Worm (Caenorhabditis elegans) whole organism, L2 larva: ENCODE data around the gene str-138.

Source experiments
- C34F6.9 ChIP-seq: fragments of 150-350 bp; optimal IDR thresholded peaks from 2 replicates; lab custom pipeline; 2014; ENCODE audit warnings: missing biosample characterization, missing genetic modification characterization
- ceh-16 ChIP-seq: fragments of 150-350 bp; optimal IDR thresholded peaks from 2 replicates; lab custom pipeline; 2014; ENCODE audit warnings: missing biosample characterization, missing genetic modification characterization
- lin-39 ChIP-seq: fragments of 150-350 bp; optimal IDR thresholded peaks from 2 replicates; lab custom pipeline; 2014; ENCODE audit warnings: missing biosample characterization, missing genetic modification reagents, missing genetic modification characterization
- nhr-10 ChIP-seq: sonication (generic microtip); optimal IDR thresholded peaks from 2 replicates; lab custom pipeline; 2017; ENCODE audit warnings: missing biosample characterization, missing genetic modification characterization
- nhr-12 ChIP-seq: fragments of 150-350 bp; optimal IDR thresholded peaks from 2 replicates; lab custom pipeline; 2014; ENCODE audit warnings: missing biosample characterization, missing genetic modification characterization
- nhr-21 ChIP-seq: fragments of 150-350 bp; optimal IDR thresholded peaks from 2 replicates; lab custom pipeline; 2014; ENCODE audit warnings: missing biosample characterization, missing genetic modification characterization
- nhr-77 ChIP-seq: fragments of 150-350 bp; optimal IDR thresholded peaks from 2 replicates; lab custom pipeline; 2014; ENCODE audit warnings: missing biosample characterization, missing genetic modification characterization
- unc-39 ChIP-seq: fragments of 150-350 bp; optimal IDR thresholded peaks from 2 replicates; lab custom pipeline; 2014; ENCODE audit warnings: missing biosample characterization, missing genetic modification characterization
- unc-62 ChIP-seq: fragments of 150-350 bp; optimal IDR thresholded peaks from 2 replicates; lab custom pipeline; 2014; ENCODE audit warnings: missing biosample characterization, missing genetic modification reagents, missing genetic modification characterization
- zag-1 ChIP-seq: fragments of 150-350 bp; optimal IDR thresholded peaks from 2 replicates; lab custom pipeline; 2014; ENCODE audit warnings: missing biosample characterization, missing genetic modification characterization

ce11 chrV:8027429-8028142 is 30.9 kb upstream of the str-138 start:
- TF ChIP-seq nhr-12 (no peak), nhr-10 (no peak), zag-1 (tag; lab: Kevin White, UChicago) (no peak), nhr-77 (tag; lab: Kevin White, UChicago) (no peak), unc-39 (tag; lab: Kevin White, UChicago) (no peak), C34F6.9 (tag; lab: Kevin White, UChicago) (no peak), unc-62 (GFP tag; lab: Kevin White, UChicago) (no peak), nhr-21 (tag; lab: Kevin White, UChicago) (no peak), lin-39 (tag; lab: Kevin White, UChicago) (no peak), ceh-16 (tag; lab: Kevin White, UChicago) (no peak)
